Fruit fly (Drosophila melanogaster): ENCODE data around the gene CG14017.

- no peak for TF ChIP-seq h (optimal IDR thresholded peaks at IDR 0.05)
- no peak for TF ChIP-seq Sin3A (optimal IDR thresholded peaks at IDR 0.05)
- no peak for TF ChIP-seq psq (optimal IDR thresholded peaks at IDR 0.05)
These were observed 33.8 kb upstream of the CG14017 start, which contains the start of the genes CG7382 and cl for dm6 chr2L:5519846-5520384.

Measured in Kc167 (cell line).